Worm (Caenorhabditis elegans): ENCODE measurements around the gene clec-151.
A peak's percentile ranks its signal among the peaks of the same experiment; 100 is the strongest.

Gene clec-151

ce11 chrIII:4649363-4649768 lies 21.1 kb downstream of the clec-151 start (continued):
- TF ChIP-seq madf-8 (GFP tag; conservative IDR thresholded peaks at IDR 0.05) (no peak), Y53G8AR.9 (GFP tag; conservative IDR thresholded peaks at IDR 0.05) (peak; percentile 53; the same call in 1 of the 2 replicates), repo-1 (tag; optimal IDR thresholded peaks at IDR 0.05) (peak; percentile 61), him-1 (tag; optimal IDR thresholded peaks at IDR 0.05) (no peak), pha-4 (tag; optimal IDR thresholded peaks at IDR 0.05) (peak; percentile 61), ceh-100 (GFP tag; IDR thresholded peaks at IDR 0.05) (peak; percentile 37; the same call in 1 of the 2 replicates), F22D6.2 (tag; optimal IDR thresholded peaks at IDR 0.05) (peak; percentile 86), attf-3 (GFP tag; conservative IDR thresholded peaks at IDR 0.05) (peak; percentile 60; the same call in 1 of the 2 replicates), lag-1 (GFP tag; IDR thresholded peaks at IDR 0.05) (no peak), ztf-6 (GFP tag; IDR thresholded peaks at IDR 0.05) (no peak), K11D2.4 (GFP tag; IDR thresholded peaks at IDR 0.05) (peak; percentile 82), gei-17 (GFP tag; optimal IDR thresholded peaks at IDR 0.05) (peak; percentile 32), B0336.3 (GFP tag; IDR thresholded peaks at IDR 0.05) (peak; percentile 93), aptf-3 (GFP tag; IDR thresholded peaks at IDR 0.05) (no peak), nhr-120 (GFP tag; IDR thresholded peaks at IDR 0.05) (no peak), lir-1 (GFP tag; conservative IDR thresholded peaks at IDR 0.05) (peak; percentile 71; the same call in 1 of the 2 replicates), rpc-1 (optimal IDR thresholded peaks at IDR 0.05) (no peak), rpc-1 (tag; optimal IDR thresholded peaks at IDR 0.05) (no peak), cebp-1 (GFP tag; IDR thresholded peaks at IDR 0.05) (peak; percentile 37; the same call in 1 of the 2 replicates), cebp-1 (tag; optimal IDR thresholded peaks at IDR 0.05) (peak; percentile 93), chd-7 (tag; optimal IDR thresholded peaks at IDR 0.05) (peak; percentile 89), K12H6.12 (tag; optimal IDR thresholded peaks at IDR 0.05) (peak; percentile 94), die-1 (tag; optimal IDR thresholded peaks at IDR 0.05) (peak; percentile 70), ccch-3 (GFP tag; optimal IDR thresholded peaks at IDR 0.05) (no peak), efl-1 (GFP tag; optimal IDR thresholded peaks at IDR 0.05) (peak; percentile 22), lin-26 (GFP tag; IDR thresholded peaks at IDR 0.05) (peak; percentile 48; the same call in 1 of the 2 replicates), pbrm-1 (GFP tag; IDR thresholded peaks at IDR 0.05) (peak; percentile 79; the same call in 1 of the 2 replicates), ztf-18 (tag; optimal IDR thresholded peaks at IDR 0.05) (peak; percentile 65), snpc-4 (GFP tag; optimal IDR thresholded peaks at IDR 0.05) (peak; percentile 16), snpc-4 (tag; optimal IDR thresholded peaks at IDR 0.05) (peak; percentile 33 to 71 (median 52)), ekl-4 (GFP tag; IDR thresholded peaks at IDR 0.05) (peak; percentile 80), D2030.7 (GFP tag; IDR thresholded peaks at IDR 0.05) (no peak), ztf-28 (GFP tag; IDR thresholded peaks at IDR 0.05) (no peak), hrde-1 (tag; optimal IDR thresholded peaks at IDR 0.05; ENCODE audit: borderline replicate concordance) (no peak), atf-7 (tag; optimal IDR thresholded peaks at IDR 0.05) (peak; percentile 96)

ce11 chrIII:4649811-4650544 lies 21.7 kb downstream of the clec-151 start, which contains the start of gene ppm-2:
Gene ppm-2, plus strand, starts transcription at chrIII:4650494.
- no peak for TF ChIP-seq athp-1 (tag; optimal IDR thresholded peaks at IDR 0.05)
- TF ChIP-seq pbrm-1 (GFP tag; IDR thresholded peaks at IDR 0.05), result no peak
- no peak for TF ChIP-seq somi-1 (GFP tag; optimal IDR thresholded peaks at IDR 0.05)
- TF ChIP-seq cebp-2 (GFP tag; IDR thresholded peaks at IDR 0.05), result no peak
- TF ChIP-seq gei-17 (GFP tag; optimal IDR thresholded peaks at IDR 0.05), result no peak
- no peak for TF ChIP-seq ceh-27 (GFP tag; optimal IDR thresholded peaks at IDR 0.05)
- no peak for TF ChIP-seq tlf-1 (GFP tag; optimal IDR thresholded peaks at IDR 0.05)
- TF ChIP-seq nfyb-1 (GFP tag; IDR thresholded peaks at IDR 0.05), result no peak
- no peak for TF ChIP-seq repo-1 (tag; optimal IDR thresholded peaks at IDR 0.05)
- no peak for TF ChIP-seq T07F8.4 (tag; optimal IDR thresholded peaks at IDR 0.05)
- TF ChIP-seq Y67H2A.10 (GFP tag; conservative IDR thresholded peaks at IDR 0.05), result no peak
- peak; percentile 53 for TF ChIP-seq snpc-3.4 (tag; optimal IDR thresholded peaks at IDR 0.05)
- no peak for TF ChIP-seq ccch-3 (GFP tag; optimal IDR thresholded peaks at IDR 0.05)
- TF ChIP-seq tbp1 (GFP tag; optimal IDR thresholded peaks at IDR 0.05), result no peak
- no peak for TF ChIP-seq nhr-120 (GFP tag; IDR thresholded peaks at IDR 0.05)
- TF ChIP-seq egl-18 (GFP tag; IDR thresholded peaks at IDR 0.05), result no peak
- TF ChIP-seq hmg-20 (GFP tag; IDR thresholded peaks at IDR 0.05), result no peak
- TF ChIP-seq sea-2 (GFP tag; IDR thresholded peaks at IDR 0.05), result no peak
- TF ChIP-seq madf-6 (GFP tag; IDR thresholded peaks at IDR 0.05), result peak; percentile 100

Data from whole organism, young adult.